Worm (Caenorhabditis elegans): ENCODE results near the gene Y73C8B.9.
A peak's percentile ranks its signal among the peaks of the same experiment; 100 is the strongest.

Gene Y73C8B.9

ce11 chrV:3200323-3200722 lies 7.0 kb downstream of the Y73C8B.9 start, which contains the start of gene K08D9.4:
Gene K08D9.4, minus strand, starts transcription at chrV:3200423.
- TF ChIP-seq Y55F3AM.14 (GFP tag; optimal IDR thresholded peaks at IDR 0.05), result no peak
- no peak for TF ChIP-seq crh-2 (tag; optimal IDR thresholded peaks at IDR 0.05)
- TF ChIP-seq aly-2 (tag; optimal IDR thresholded peaks at IDR 0.05), result no peak
- no peak for TF ChIP-seq ztf-1 (GFP tag; conservative IDR thresholded peaks at IDR 0.05)
- TF ChIP-seq snpc-4 (tag; optimal IDR thresholded peaks at IDR 0.05), result no peak
- no peak for TF ChIP-seq ZK546.5 (tag; optimal IDR thresholded peaks at IDR 0.05)
- TF ChIP-seq lsy-2 (tag; optimal IDR thresholded peaks at IDR 0.05), result no peak
- no peak for TF ChIP-seq mdl-1 (tag; optimal IDR thresholded peaks at IDR 0.05)

ce11 chrV:3204433-3204832 lies 11.1 kb downstream of the Y73C8B.9 start:
- TF ChIP-seq ztf-1 (GFP tag; conservative IDR thresholded peaks at IDR 0.05), result no peak
- no peak for TF ChIP-seq Y55F3AM.14 (GFP tag; optimal IDR thresholded peaks at IDR 0.05)
- no peak for TF ChIP-seq alr-1 (tag; optimal IDR thresholded peaks at IDR 0.05)
- no peak for TF ChIP-seq lin-13 (GFP tag; optimal IDR thresholded peaks at IDR 0.05)
- TF ChIP-seq aly-2 (tag; optimal IDR thresholded peaks at IDR 0.05), result no peak
- no peak for TF ChIP-seq ama-1 (optimal IDR thresholded peaks at IDR 0.05)
- TF ChIP-seq nhr-21 (tag; optimal IDR thresholded peaks at IDR 0.05), result no peak
- no peak for TF ChIP-seq blmp-1 (tag; optimal IDR thresholded peaks at IDR 0.05; ENCODE audit: insufficient read depth)
- TF ChIP-seq nhr-11 (tag; optimal IDR thresholded peaks at IDR 0.05), result no peak
- no peak for TF ChIP-seq gmeb-1 (tag; optimal IDR thresholded peaks at IDR 0.05)
- no peak for TF ChIP-seq mdl-1 (tag; optimal IDR thresholded peaks at IDR 0.05)

- TF ChIP-seq unc-55 (GFP tag; optimal IDR thresholded peaks at IDR 0.05) (peak; percentile 8), egl-27 (tag; optimal IDR thresholded peaks at IDR 0.05) (no peak)
Observed at ce11 chrV:3208940-3209339, 15.6 kb downstream of the Y73C8B.9 start.

ce11 chrV:3210147-3210546 lies 16.8 kb downstream of the Y73C8B.9 start, which contains the start of gene apx-1:
Gene apx-1, plus strand, starts transcription at chrV:3210196.
- TF ChIP-seq gmeb-1 (tag; optimal IDR thresholded peaks at IDR 0.05), result no peak
- TF ChIP-seq R02D3.7 (tag; optimal IDR thresholded peaks at IDR 0.05), result no peak
- TF ChIP-seq lin-11 (tag; optimal IDR thresholded peaks at IDR 0.05), result no peak
- no peak for TF ChIP-seq snpc-4 (tag; optimal IDR thresholded peaks at IDR 0.05)
- no peak for TF ChIP-seq mab-5 (tag; optimal IDR thresholded peaks at IDR 0.05)
- TF ChIP-seq ceh-16 (tag; optimal IDR thresholded peaks at IDR 0.05), result no peak
- TF ChIP-seq ZK546.5 (tag; optimal IDR thresholded peaks at IDR 0.05), result no peak
- TF ChIP-seq unc-62 (GFP tag; optimal IDR thresholded peaks at IDR 0.05), result no peak
- no peak for TF ChIP-seq nhr-129 (tag; optimal IDR thresholded peaks at IDR 0.05)
- TF ChIP-seq ztf-11 (tag; optimal IDR thresholded peaks at IDR 0.05), result no peak
- no peak for TF ChIP-seq crh-2 (tag; optimal IDR thresholded peaks at IDR 0.05)
- TF ChIP-seq sem-4 (tag; optimal IDR thresholded peaks at IDR 0.05), result no peak
- TF ChIP-seq ama-1 (optimal IDR thresholded peaks at IDR 0.05), result no peak
- no peak for TF ChIP-seq zag-1 (tag; optimal IDR thresholded peaks at IDR 0.05)
- TF ChIP-seq alr-1 (tag; optimal IDR thresholded peaks at IDR 0.05), result no peak
- no peak for TF ChIP-seq fos-1 (tag; optimal IDR thresholded peaks at IDR 0.05)

ce11 chrV:3218604-3219003 lies 25.2 kb downstream of the Y73C8B.9 start:
- no peak for TF ChIP-seq lin-13 (GFP tag; optimal IDR thresholded peaks at IDR 0.05)
- no peak for TF ChIP-seq lin-11 (tag; optimal IDR thresholded peaks at IDR 0.05)
- no peak for TF ChIP-seq mbf-1 (tag; optimal IDR thresholded peaks at IDR 0.05)
- no peak for TF ChIP-seq snpc-4 (tag; optimal IDR thresholded peaks at IDR 0.05)
- no peak for TF ChIP-seq alr-1 (tag; optimal IDR thresholded peaks at IDR 0.05)
- TF ChIP-seq nhr-23 (tag; optimal IDR thresholded peaks at IDR 0.05), result no peak
- TF ChIP-seq nhr-12 (tag; optimal IDR thresholded peaks at IDR 0.05), result no peak
- no peak for TF ChIP-seq nhr-77 (tag; optimal IDR thresholded peaks at IDR 0.05)
- TF ChIP-seq egl-27 (tag; optimal IDR thresholded peaks at IDR 0.05), result no peak
- TF ChIP-seq elt-3 (tag; optimal IDR thresholded peaks at IDR 0.05), result no peak

- TF ChIP-seq elt-3 (tag; optimal IDR thresholded peaks at IDR 0.05) (no peak), ztf-1 (GFP tag; conservative IDR thresholded peaks at IDR 0.05) (no peak)
Observed at ce11 chrV:3227373-3227772, 34.0 kb downstream of the Y73C8B.9 start, which contains the start of gene K08D9.2. Gene K08D9.2, plus strand, starts transcription at chrV:3227673.
